Worm (Caenorhabditis elegans) whole organism, L1 larva: ENCODE results near the gene spo-11.

Experiments
- C04F5.9 ChIP-seq: sonication (generic microtip); optimal IDR thresholded peaks from 2 replicates; lab custom pipeline; 2016; ENCODE audit warnings: missing genetic modification characterization, missing compliant biosample characterization
- C16A3.4 ChIP-seq: fragments of 150-350 bp; optimal IDR thresholded peaks from 2 replicates; lab custom pipeline; 2014; ENCODE audit warnings: missing biosample characterization, missing genetic modification characterization
- F16B12.6 ChIP-seq: fragments of 150-350 bp; optimal IDR thresholded peaks from 2 replicates; lab custom pipeline; 2014; ENCODE audit warnings: missing biosample characterization, missing genetic modification characterization
- aha-1 ChIP-seq: fragments of 150-350 bp; optimal IDR thresholded peaks from 2 replicates; lab custom pipeline; 2014; ENCODE audit warnings: missing biosample characterization, missing genetic modification characterization
- aly-2 ChIP-seq: fragments of 150-350 bp; optimal IDR thresholded peaks from 2 replicates; lab custom pipeline; 2014; ENCODE audit warnings: missing biosample characterization, missing genetic modification characterization
- ceh-82 ChIP-seq, 3 experiments: fragments of 150-350 bp in 1 of 3; sonication (generic microtip) in 2 of 3; optimal IDR thresholded peaks; 2 replicates each; lab custom pipeline; 2014 to 2017; ENCODE audit warnings: missing biosample characterization in 3 of 3, missing genetic modification characterization in 3 of 3
- ceh-90 ChIP-seq: sonication (generic microtip); optimal IDR thresholded peaks from 2 replicates; lab custom pipeline; 2016; ENCODE audit warnings: missing genetic modification characterization, missing compliant biosample characterization
- ces-1 ChIP-seq: fragments of 150-350 bp; optimal IDR thresholded peaks from 2 replicates; lab custom pipeline; 2014; ENCODE audit warnings: missing biosample characterization, missing genetic modification reagents, missing genetic modification characterization
- dpl-1 ChIP-seq, 3 experiments: fragments of 150-350 bp in 2 of 3; sonication (generic microtip) in 1 of 3; optimal IDR thresholded peaks; 2 replicates each; lab custom pipeline; 2014 to 2017; ENCODE audit warnings: missing biosample characterization in 3 of 3, missing genetic modification characterization in 3 of 3, missing genetic modification reagents in 3 of 3
- dsc-1 ChIP-seq: sonication (generic microtip); optimal IDR thresholded peaks from 2 replicates; lab custom pipeline; 2016; ENCODE audit warnings: mild to moderate bottlenecking, missing genetic modification characterization, missing compliant biosample characterization
- efl-3 ChIP-seq: fragments of 200-800 bp; sonication (Bioruptor generic); optimal IDR thresholded peaks from 2 replicates; lab custom pipeline; 2018; ENCODE audit warnings: mild to moderate bottlenecking, missing genetic modification characterization, missing compliant biosample characterization
- ets-5 ChIP-seq: fragments of 200-800 bp; sonication (Bioruptor generic); IDR thresholded peaks from 2 replicates; pipeline ENCODE4 v1.3.6; 2022; ENCODE audit warnings: missing genetic modification characterization, missing compliant biosample characterization
- fkh-4 ChIP-seq: sonication (generic microtip); optimal IDR thresholded peaks from 2 replicates; lab custom pipeline; 2016; ENCODE audit warnings: missing compliant biosample characterization, missing genetic modification characterization, borderline replicate concordance
- fkh-8 ChIP-seq: sonication (generic microtip); optimal IDR thresholded peaks from 2 replicates; lab custom pipeline; 2016; ENCODE audit warnings: mild to moderate bottlenecking, missing genetic modification characterization, missing compliant biosample characterization
- grh-1 ChIP-seq: fragments of 200-800 bp; sonication (Bioruptor generic); IDR thresholded peaks from 2 replicates; pipeline ENCODE4 v1.3.6; 2022; ENCODE audit warnings: missing genetic modification reagents, missing genetic modification characterization, missing compliant biosample characterization
- hpl-2 ChIP-seq: fragments of 150-350 bp; optimal IDR thresholded peaks from 2 replicates; lab custom pipeline; 2014; ENCODE audit warnings: missing biosample characterization, missing genetic modification reagents, missing genetic modification characterization
- jun-1 ChIP-seq: fragments of 150-350 bp; optimal IDR thresholded peaks from 2 replicates; lab custom pipeline; 2014; ENCODE audit warnings: missing biosample characterization, missing genetic modification reagents, missing genetic modification characterization
- lin-14 ChIP-seq: fragments of 200-800 bp; sonication (Bioruptor generic); optimal IDR thresholded peaks from 2 replicates; lab custom pipeline; 2018; ENCODE audit warnings: mild to moderate bottlenecking, missing genetic modification characterization, moderate library complexity, missing compliant biosample characterization
- lsy-2 ChIP-seq, 2 experiments: fragments of 150-350 bp; optimal IDR thresholded peaks; 2 replicates each; lab custom pipeline; 2014; ENCODE audit warnings: missing biosample characterization in 2 of 2, missing genetic modification characterization in 2 of 2
- mab-9 ChIP-seq: fragments of 200-800 bp; sonication (Bioruptor generic); IDR thresholded peaks from 2 replicates; pipeline ENCODE4 v1.3.6; 2022; ENCODE audit warnings: missing genetic modification reagents, missing genetic modification characterization, missing compliant biosample characterization
- mep-1 ChIP-seq: fragments of 150-350 bp; optimal IDR thresholded peaks from 2 replicates; lab custom pipeline; 2014; ENCODE audit warnings: missing biosample characterization, missing genetic modification characterization
- nhr-12 ChIP-seq: sonication (generic microtip); optimal IDR thresholded peaks from 2 replicates; lab custom pipeline; 2017; ENCODE audit warnings: missing biosample characterization, missing genetic modification characterization
- nhr-19 ChIP-seq: fragments of 200-800 bp; sonication (Bioruptor generic); conservative IDR thresholded peaks from 2 replicates; pipeline ENCODE4 v1.3.6; 2022; ENCODE audit warnings: missing genetic modification characterization, missing compliant biosample characterization
- nhr-28 ChIP-seq: fragments of 150-350 bp; optimal IDR thresholded peaks from 2 replicates; lab custom pipeline; 2014; ENCODE audit warnings: missing biosample characterization, missing genetic modification characterization
- nhr-47 ChIP-seq: sonication (generic microtip); optimal IDR thresholded peaks from 2 replicates; lab custom pipeline; 2016; ENCODE audit warnings: mild to moderate bottlenecking, missing genetic modification characterization, moderate library complexity, missing compliant biosample characterization
- nhr-76 ChIP-seq: sonication (generic microtip); optimal IDR thresholded peaks from 2 replicates; lab custom pipeline; 2017; ENCODE audit warnings: missing biosample characterization, missing genetic modification characterization
- nhr-77 ChIP-seq: fragments of 150-350 bp; optimal IDR thresholded peaks from 2 replicates; lab custom pipeline; 2014; ENCODE audit warnings: missing biosample characterization, missing genetic modification characterization
- nhr-85 ChIP-seq: sonication (generic microtip); peaks from one replicate; lab custom pipeline; 2016; ENCODE audit warnings: missing genetic modification characterization, inconsistent platforms, missing compliant biosample characterization
- nhr-90 ChIP-seq: sonication (generic microtip); optimal IDR thresholded peaks from 2 replicates; lab custom pipeline; 2016; ENCODE audit warnings: mild to moderate bottlenecking, missing genetic modification characterization, missing compliant biosample characterization; ENCODE audit not compliant: poor library complexity
- pqm-1 ChIP-seq: sonication (generic microtip); optimal IDR thresholded peaks from 3 replicates; lab custom pipeline; 2017; ENCODE audit warnings: missing biosample characterization, missing genetic modification characterization
- sup-37 ChIP-seq: fragments of 200-800 bp; sonication (Bioruptor generic); optimal IDR thresholded peaks from 2 replicates; lab custom pipeline; 2018; ENCODE audit warnings: mild to moderate bottlenecking, missing genetic modification characterization, missing compliant biosample characterization
- swsn-7 ChIP-seq: sonication (generic microtip); optimal IDR thresholded peaks from 2 replicates; lab custom pipeline; 2016; ENCODE audit warnings: missing genetic modification characterization, missing compliant biosample characterization
- unc-30 ChIP-seq: sonication (generic microtip); optimal IDR thresholded peaks from 2 replicates; lab custom pipeline; 2017; ENCODE audit warnings: missing biosample characterization, missing genetic modification characterization
- unc-62 ChIP-seq: fragments of 150-350 bp; optimal IDR thresholded peaks from 2 replicates; lab custom pipeline; 2014; ENCODE audit warnings: missing biosample characterization, missing genetic modification reagents, missing genetic modification characterization
- vab-15 ChIP-seq: sonication (generic microtip); optimal IDR thresholded peaks from 2 replicates; lab custom pipeline; 2017; ENCODE audit warnings: missing genotype, mild to moderate bottlenecking, missing genetic modification characterization, missing compliant biosample characterization
- zip-4 ChIP-seq: fragments of 200-800 bp; sonication (Bioruptor generic); optimal IDR thresholded peaks from 2 replicates; lab custom pipeline; 2018; ENCODE audit warnings: mild to moderate bottlenecking, missing genetic modification characterization, moderate library complexity, missing compliant biosample characterization
- ztf-4 ChIP-seq: fragments of 150-350 bp; optimal IDR thresholded peaks from 2 replicates; lab custom pipeline; 2014; ENCODE audit warnings: missing biosample characterization, missing genetic modification characterization

spo-11 gene

ce11 chrIV:11124674-11125073 is at the start of gene spo-11:
TSS of gene spo-11 (minus strand) at chrIV:11124862.
- TF ChIP-seq F16B12.6 (no peak), ceh-82 (tag; optimal IDR thresholded peaks at IDR 0.05; lab: Kevin White, UChicago) (no peak), jun-1 (tag; lab: Kevin White, UChicago) (no peak), swsn-7 (tag; lab: Kevin White, UChicago) (no peak)

ce11 chrIV:11169652-11170051 is 45.0 kb upstream of the spo-11 start, which contains the start of gene nhr-67:
TSS of gene nhr-67 (plus strand) at chrIV:11169748.
- TF ChIP-seq ceh-90 (tag; lab: Kevin White, UChicago) (no peak), efl-3 (GFP tag; lab: Kevin White, UChicago) (no peak), unc-62 (GFP tag; lab: Kevin White, UChicago) (no peak), nhr-90 (tag; lab: Kevin White, UChicago) (no peak), dpl-1 (GFP tag; optimal IDR thresholded peaks at IDR 0.05; lab: Kevin White, UChicago) (no peak), lsy-2 (tag; optimal IDR thresholded peaks at IDR 0.05; lab: Kevin White, UChicago) (no peak), unc-30 (tag; lab: Kevin White, UChicago) (no peak), ces-1 (GFP tag; lab: Kevin White, UChicago) (no peak), nhr-12 (tag; lab: Kevin White, UChicago) (no peak), fkh-4 (tag; lab: Kevin White, UChicago) (no peak), mep-1 (no peak), C04F5.9 (tag; lab: Kevin White, UChicago) (no peak), nhr-76 (no peak)
- TF ChIP-seq, all 84 proteins: peak for 0

DNA sequence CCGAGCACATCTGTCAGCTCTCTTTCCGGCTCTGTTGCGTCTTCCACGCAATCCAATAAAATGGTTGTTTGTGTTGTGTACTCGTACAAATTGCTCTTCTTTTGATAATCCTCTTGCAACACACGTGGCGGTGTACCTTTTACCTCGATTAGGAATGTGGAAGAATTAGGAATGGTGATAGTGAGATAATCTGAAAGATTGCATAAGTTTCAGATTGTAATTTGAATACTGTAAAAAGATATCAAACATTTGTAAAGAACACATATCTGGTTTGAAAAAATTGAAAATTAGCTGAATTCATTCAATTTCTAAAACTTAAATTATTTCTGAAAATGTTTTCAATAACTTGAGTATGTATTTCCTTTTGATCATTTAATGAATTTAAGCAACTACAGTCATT is 40.2 kb upstream of the spo-11 start, which contains the start of gene C08F8.6:
Gene C08F8.6 (minus strand): TSS at position 101 of the 400 bp plus-strand sequence.
- TF ChIP-seq zip-4 (GFP tag; lab: Kevin White, UChicago) (no peak), nhr-85 (tag; lab: Kevin White, UChicago) (no peak), nhr-19 (GFP tag; lab: Robert Waterston, UW) (no peak), nhr-77 (tag; lab: Kevin White, UChicago) (no peak), nhr-47 (tag; lab: Kevin White, UChicago) (no peak), efl-3 (GFP tag; lab: Kevin White, UChicago) (no peak), fkh-8 (no peak)

- TF ChIP-seq lin-14 (GFP tag; lab: Kevin White, UChicago): no peak
- TF ChIP-seq efl-3 (GFP tag; lab: Kevin White, UChicago): no peak
- no peak for TF ChIP-seq dsc-1 (tag; lab: Kevin White, UChicago)
- no peak for TF ChIP-seq pqm-1 (tag; lab: Kevin White, UChicago)
- TF ChIP-seq grh-1 (GFP tag; lab: Robert Waterston, UW): no peak
- TF ChIP-seq vab-15 (tag; lab: Kevin White, UChicago): no peak
- no peak for TF ChIP-seq hpl-2 (GFP tag; lab: Kevin White, UChicago)
- TF ChIP-seq aly-2 (tag; lab: Kevin White, UChicago): no peak
- no peak for TF ChIP-seq nhr-28
- TF ChIP-seq ztf-4: no peak
- no peak for TF ChIP-seq nhr-90 (tag; lab: Kevin White, UChicago)
- no peak for TF ChIP-seq sup-37
- no peak for TF ChIP-seq ets-5
- no peak for TF ChIP-seq C16A3.4 (tag; lab: Kevin White, UChicago)
- TF ChIP-seq aha-1 (tag; lab: Kevin White, UChicago): no peak
- no peak for TF ChIP-seq mab-9
- TF ChIP-seq, all 84 proteins: peak for 0
Observed at ce11 chrIV:11162451-11162850, 37.8 kb upstream of the spo-11 start, which contains the start of gene fbxb-9. TSS of gene fbxb-9 (minus strand) at chrIV:11162551.
